Fruit fly (Drosophila melanogaster): ENCODE measurements around the gene CG4768.
A peak's percentile ranks its signal among the peaks of the same experiment; 100 is the strongest.

CG4768 gene

DNA sequence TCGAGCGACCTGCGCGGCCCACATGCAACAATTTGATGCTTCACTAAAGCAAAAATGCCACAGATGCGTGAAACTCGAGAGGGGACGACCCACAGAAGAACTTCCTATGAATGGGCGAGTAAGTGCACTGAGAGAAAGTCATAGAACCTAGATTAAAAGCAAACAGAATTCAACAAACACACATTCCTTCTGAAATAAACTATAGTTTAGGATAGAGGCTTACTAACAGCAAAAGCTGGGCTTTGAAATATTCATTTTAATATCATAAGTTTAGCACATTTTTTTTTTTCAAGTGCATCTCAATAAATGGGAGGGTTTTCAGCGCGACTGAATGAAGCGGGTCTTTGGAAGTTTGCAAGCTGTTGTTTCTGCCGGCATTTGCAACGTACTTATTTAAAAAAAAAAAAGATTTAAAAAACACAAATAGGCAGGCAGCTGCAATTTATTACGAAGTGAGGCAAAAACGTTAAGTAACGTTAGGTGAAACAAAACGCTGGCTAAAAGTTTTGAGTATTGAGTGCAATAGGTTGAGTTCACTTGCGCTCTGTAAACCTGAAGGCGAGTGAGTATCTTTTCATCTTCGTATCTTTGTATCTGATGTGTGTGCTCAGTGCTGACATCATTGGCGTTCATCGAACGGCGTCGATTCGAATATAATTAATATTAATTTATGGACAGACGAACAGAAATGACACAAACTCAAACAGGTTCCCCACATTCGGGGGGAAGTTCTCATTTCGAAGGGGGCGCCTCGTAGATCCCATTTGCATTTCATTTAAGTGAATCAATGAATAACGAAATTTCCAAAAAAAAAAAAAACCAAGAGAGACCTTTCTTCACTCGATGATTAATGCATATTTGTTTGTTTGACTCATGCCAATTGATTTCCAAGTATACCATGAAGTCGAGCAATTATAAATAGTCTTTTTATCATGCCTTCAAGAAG is 18.8 kb upstream of the CG4768 start (continued):
- peak; percentile 69 for TF ChIP-seq Ptx1 (GFP tag; IDR thresholded peaks at IDR 0.05)
- TF ChIP-seq gfzf (GFP tag; optimal IDR thresholded peaks at IDR 0.05), result no peak
- peak; percentile 67; the same call in 2 of the 4 replicates for TF ChIP-seq chinmo (GFP tag; IDR thresholded peaks at IDR 0.05; ENCODE audit: partially characterized antibody)
- peak; percentile 63 for TF ChIP-seq row (GFP tag; IDR thresholded peaks at IDR 0.05)
- TF ChIP-seq Xbp1 (GFP tag; optimal IDR thresholded peaks at IDR 0.05), result peak; percentile 38
- TF ChIP-seq CG12744 (GFP tag; optimal IDR thresholded peaks at IDR 0.05), result no peak
- TF ChIP-seq CG12659 (GFP tag; optimal IDR thresholded peaks at IDR 0.05), result no peak
- TF ChIP-seq BtbVII (GFP tag; optimal IDR thresholded peaks at IDR 0.05), result no peak
- TF ChIP-seq emc (GFP tag; optimal IDR thresholded peaks at IDR 0.05), result no peak
- TF ChIP-seq CG10209 (GFP tag; optimal IDR thresholded peaks at IDR 0.05), result peak; percentile 27
- TF ChIP-seq slbo (GFP tag; IDR thresholded peaks at IDR 0.05), result no peak
- no peak for TF ChIP-seq tna (GFP tag; IDR thresholded peaks at IDR 0.05; ENCODE audit: partially characterized antibody)
- TF ChIP-seq Oaz (GFP tag; IDR thresholded peaks at IDR 0.05), result 0 out of 2 replicates have a peak, but pooled peaks have one; percentile 25
- TF ChIP-seq Sox102F (GFP tag; optimal IDR thresholded peaks at IDR 0.05), result peak; percentile 22
- TF ChIP-seq Nf-YC (tag; optimal IDR thresholded peaks at IDR 0.05), result no peak
- peak; percentile 72 for TF ChIP-seq CG4424 (GFP tag; optimal IDR thresholded peaks at IDR 0.05)
- TF ChIP-seq CG14050 (GFP tag; IDR thresholded peaks at IDR 0.05), result no peak
- no peak for TF ChIP-seq Bgb (GFP tag; IDR thresholded peaks at IDR 0.05; ENCODE audit: partially characterized antibody)
- TF ChIP-seq nerfin-2 (GFP tag; IDR thresholded peaks at IDR 0.05; ENCODE audit: partially characterized antibody), result no peak
- TF ChIP-seq CG7556 (GFP tag; optimal IDR thresholded peaks at IDR 0.05), result peak; percentile 17
- TF ChIP-seq Atf-2 (GFP tag; optimal IDR thresholded peaks at IDR 0.05), result peak; percentile 43
- no peak for TF ChIP-seq CG11723 (GFP tag; optimal IDR thresholded peaks at IDR 0.05)
- no peak for TF ChIP-seq seq (GFP tag; IDR thresholded peaks at IDR 0.05)
- TF ChIP-seq Drgx (GFP tag; IDR thresholded peaks at IDR 0.05), result peak; percentile 81
- no peak for TF ChIP-seq Tbp (GFP tag; optimal IDR thresholded peaks at IDR 0.05)
- TF ChIP-seq CG11696 (GFP tag; IDR thresholded peaks at IDR 0.05), result peak; percentile 66; the same call in 1 of the 2 replicates
- TF ChIP-seq pros (GFP tag; optimal IDR thresholded peaks at IDR 0.05), result no peak
- TF ChIP-seq crp (GFP tag; optimal IDR thresholded peaks at IDR 0.05), result no peak
- TF ChIP-seq gsb-n (tag; optimal IDR thresholded peaks at IDR 0.05), result peak; percentile 12
- no peak for TF ChIP-seq hth (optimal IDR thresholded peaks at IDR 0.05)
- TF ChIP-seq CG15479 (GFP tag; optimal IDR thresholded peaks at IDR 0.05), result no peak
- no peak for TF ChIP-seq grn (GFP tag; optimal IDR thresholded peaks at IDR 0.05)
- TF ChIP-seq odd (GFP tag; optimal IDR thresholded peaks at IDR 0.05), result no peak
- TF ChIP-seq ttk (GFP tag; IDR thresholded peaks at IDR 0.05), result peak; percentile 72
- TF ChIP-seq da (GFP tag; optimal IDR thresholded peaks at IDR 0.05), result no peak
- no peak for TF ChIP-seq Scr (GFP tag; IDR thresholded peaks at IDR 0.05; ENCODE audit: partially characterized antibody)
- no peak for TF ChIP-seq Lim3 (GFP tag; IDR thresholded peaks at IDR 0.05)
- no peak for TF ChIP-seq Dll (GFP tag; IDR thresholded peaks at IDR 0.05; ENCODE audit: partially characterized antibody)
- TF ChIP-seq CG6791 (GFP tag; IDR thresholded peaks at IDR 0.05; ENCODE audit: partially characterized antibody), result no peak
- TF ChIP-seq Camta (GFP tag; optimal IDR thresholded peaks at IDR 0.05), result peak; percentile 58
- TF ChIP-seq CG7745 (tag; optimal IDR thresholded peaks at IDR 0.05), result no peak
- TF ChIP-seq CG6813 (GFP tag; optimal IDR thresholded peaks at IDR 0.05), result peak; percentile 27
- no peak for TF ChIP-seq CG6654 (GFP tag; optimal IDR thresholded peaks at IDR 0.05)
- TF ChIP-seq bbx (GFP tag; IDR thresholded peaks at IDR 0.05; ENCODE audit: partially characterized antibody), result no peak
- no peak for TF ChIP-seq CG13123 (GFP tag; optimal IDR thresholded peaks at IDR 0.05)
- TF ChIP-seq CG1792 (GFP tag; optimal IDR thresholded peaks at IDR 0.05), result no peak
- TF ChIP-seq pb (GFP tag; optimal IDR thresholded peaks at IDR 0.05), result peak; percentile 49
- peak; percentile 69 for TF ChIP-seq tin (GFP tag; optimal IDR thresholded peaks at IDR 0.05)

Measured in whole organism, embryonic.